Worm (Caenorhabditis elegans) whole organism, L4/young adult: ENCODE data around the gene bud-31.

Experiments used
- W03F9.2 ChIP-seq: fragments of 150-350 bp; optimal IDR thresholded peaks from 2 replicates; lab custom pipeline; 2014; ENCODE audit warnings: missing biosample characterization, missing genetic modification characterization
- dao-5 ChIP-seq: sonication (generic microtip); optimal IDR thresholded peaks from 2 replicates; lab custom pipeline; 2016; ENCODE audit warnings: missing genotype, missing genetic modification characterization, moderate library complexity, missing compliant biosample characterization
- him-1 ChIP-seq: sonication (generic microtip); optimal IDR thresholded peaks from 2 replicates; lab custom pipeline; 2016; ENCODE audit warnings: missing genotype, missing genetic modification reagents, missing genetic modification characterization, missing compliant biosample characterization

- no peak for TF ChIP-seq him-1
- no peak for TF ChIP-seq W03F9.2 (tag; lab: Kevin White, UChicago)
- TF ChIP-seq dao-5 (tag; lab: Kevin White, UChicago) = no peak
Observed at ce11 chrIII:9700114-9700690, 3.9 kb upstream of the bud-31 start.
